Fruit fly (Drosophila melanogaster): Measurements from ENCODE around the gene CG7322.
A peak's percentile ranks its signal among the peaks of the same experiment; 100 is the strongest.

CG7322 gene

DNA sequence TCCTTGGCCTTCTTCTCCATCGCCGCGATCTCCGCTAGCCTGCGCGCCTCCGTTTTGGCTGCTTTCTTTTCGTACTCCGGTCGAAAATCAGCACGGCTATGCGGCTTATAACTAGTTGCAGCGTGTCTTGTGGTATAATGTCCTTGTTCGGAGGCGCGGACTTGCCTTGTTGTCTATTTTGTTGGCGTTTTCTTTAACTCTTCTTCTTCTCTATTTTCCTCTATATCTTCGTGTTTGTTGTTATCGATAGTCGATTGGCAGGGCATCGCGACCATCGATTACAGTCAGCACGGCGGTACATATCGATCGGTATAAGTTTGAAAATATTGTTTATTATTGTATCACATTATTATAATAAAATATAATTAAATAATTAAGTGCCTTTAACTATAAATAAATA lies 35.9 kb upstream of the CG7322 start, which contains the start of gene Flacc (continued):
- TF ChIP-seq Mrtf (GFP tag; IDR thresholded peaks at IDR 0.05) (no peak), cad (GFP tag; optimal IDR thresholded peaks at IDR 0.05) (no peak), chif (GFP tag; optimal IDR thresholded peaks at IDR 0.05) (no peak), sug (tag; optimal IDR thresholded peaks at IDR 0.05) (no peak), CG4360 (GFP tag; IDR thresholded peaks at IDR 0.05) (no peak), pita (GFP tag; optimal IDR thresholded peaks at IDR 0.05) (no peak), E2f2 (GFP tag; IDR thresholded peaks at IDR 0.05) (peak; percentile 85), Sry-δ (GFP tag; optimal IDR thresholded peaks at IDR 0.05) (peak; percentile 55), CG14050 (GFP tag; IDR thresholded peaks at IDR 0.05) (no peak), al (GFP tag; IDR thresholded peaks at IDR 0.05) (no peak), bab2 (GFP tag; optimal IDR thresholded peaks at IDR 0.05) (no peak), Blimp-1 (GFP tag; optimal IDR thresholded peaks at IDR 0.05) (no peak), gro (GFP tag; optimal IDR thresholded peaks at IDR 0.05) (no peak), pros (GFP tag; optimal IDR thresholded peaks at IDR 0.05) (no peak), Scr (GFP tag; IDR thresholded peaks at IDR 0.05; ENCODE audit: partially characterized antibody) (peak; percentile 85), tna (GFP tag; IDR thresholded peaks at IDR 0.05; ENCODE audit: partially characterized antibody) (peak; percentile 79), CG6272 (GFP tag; IDR thresholded peaks at IDR 0.05) (no peak), CG17829 (tag; optimal IDR thresholded peaks at IDR 0.05) (peak; percentile 22), CG8765 (GFP tag; IDR thresholded peaks at IDR 0.05) (no peak), crol (GFP tag; IDR thresholded peaks at IDR 0.05) (no peak), CG7271 (tag; optimal IDR thresholded peaks at IDR 0.05) (no peak), CG12104 (GFP tag; optimal IDR thresholded peaks at IDR 0.05) (no peak), Usf (GFP tag; optimal IDR thresholded peaks at IDR 0.05) (no peak), CG13287 (GFP tag; IDR thresholded peaks at IDR 0.05; ENCODE audit: partially characterized antibody) (peak; percentile 96), Ptx1 (GFP tag; IDR thresholded peaks at IDR 0.05) (no peak), CG17328 (GFP tag; IDR thresholded peaks at IDR 0.05) (no peak), CG15601 (tag; optimal IDR thresholded peaks at IDR 0.05) (no peak), lilli (GFP tag; optimal IDR thresholded peaks at IDR 0.05) (no peak), CG13894 (tag; optimal IDR thresholded peaks at IDR 0.05) (no peak), CG8290 (GFP tag; optimal IDR thresholded peaks at IDR 0.05) (no peak), CG8290 (tag; optimal IDR thresholded peaks at IDR 0.05) (no peak), CG10959 (GFP tag; IDR thresholded peaks at IDR 0.05) (no peak), Atf3 (GFP tag; optimal IDR thresholded peaks at IDR 0.05) (no peak), CG10654 (GFP tag; optimal IDR thresholded peaks at IDR 0.05) (no peak), ewg (GFP tag; optimal IDR thresholded peaks at IDR 0.05) (no peak), bbx (GFP tag; IDR thresholded peaks at IDR 0.05; ENCODE audit: partially characterized antibody) (peak; percentile 87), CG2712 (tag; optimal IDR thresholded peaks at IDR 0.05) (peak; percentile 33), CG13123 (GFP tag; optimal IDR thresholded peaks at IDR 0.05) (no peak), corto (GFP tag; optimal IDR thresholded peaks at IDR 0.05) (no peak), da (GFP tag; optimal IDR thresholded peaks at IDR 0.05) (no peak), CG15073 (GFP tag; optimal IDR thresholded peaks at IDR 0.05) (no peak), gem (tag; optimal IDR thresholded peaks at IDR 0.05) (no peak), Hand (GFP tag; optimal IDR thresholded peaks at IDR 0.05) (no peak), Stat92E (GFP tag; optimal IDR thresholded peaks at IDR 0.05) (no peak), stc (GFP tag; IDR thresholded peaks at IDR 0.05) (no peak), CG10267 (tag; optimal IDR thresholded peaks at IDR 0.05) (peak; percentile 43), CG18262 (tag; optimal IDR thresholded peaks at IDR 0.05) (no peak), dan (GFP tag; IDR thresholded peaks at IDR 0.05) (no peak), nerfin-2 (GFP tag; IDR thresholded peaks at IDR 0.05; ENCODE audit: partially characterized antibody) (peak; percentile 73), CG12219 (GFP tag; optimal IDR thresholded peaks at IDR 0.05) (no peak), YL-1 (GFP tag; optimal IDR thresholded peaks at IDR 0.05) (peak; percentile 37), CG12391 (tag; optimal IDR thresholded peaks at IDR 0.05) (peak; percentile 9)
